Fruit fly (Drosophila melanogaster): ENCODE data around the gene CG4004.
A peak's percentile ranks its signal among the peaks of the same experiment; 100 is the strongest.

CG4004 gene

DNA sequence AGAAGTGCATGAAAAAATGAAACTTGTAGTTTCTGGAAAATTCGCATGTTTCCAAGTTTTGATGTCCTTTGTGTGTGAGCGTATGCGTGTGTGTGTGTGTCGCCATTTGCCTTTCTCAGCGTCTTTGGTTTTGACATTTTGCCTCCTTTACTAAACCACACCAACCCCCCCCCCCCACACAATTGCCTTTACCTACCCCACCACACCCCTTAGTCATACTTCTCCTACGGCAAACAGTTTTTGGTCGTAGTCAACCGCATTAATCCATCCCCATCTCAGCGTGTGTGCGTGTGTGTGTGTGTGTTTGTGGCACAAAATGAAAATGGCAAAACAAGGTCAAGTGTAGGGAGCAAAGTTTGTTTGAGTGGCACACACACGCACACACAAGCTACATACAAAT lies 5.0 kb downstream of the CG4004 start:
- TF ChIP-seq pad (GFP tag; optimal IDR thresholded peaks at IDR 0.05) (peak; percentile 28), Crg-1 (GFP tag; optimal IDR thresholded peaks at IDR 0.05) (no peak), cic (GFP tag; optimal IDR thresholded peaks at IDR 0.05) (no peak)

DNA sequence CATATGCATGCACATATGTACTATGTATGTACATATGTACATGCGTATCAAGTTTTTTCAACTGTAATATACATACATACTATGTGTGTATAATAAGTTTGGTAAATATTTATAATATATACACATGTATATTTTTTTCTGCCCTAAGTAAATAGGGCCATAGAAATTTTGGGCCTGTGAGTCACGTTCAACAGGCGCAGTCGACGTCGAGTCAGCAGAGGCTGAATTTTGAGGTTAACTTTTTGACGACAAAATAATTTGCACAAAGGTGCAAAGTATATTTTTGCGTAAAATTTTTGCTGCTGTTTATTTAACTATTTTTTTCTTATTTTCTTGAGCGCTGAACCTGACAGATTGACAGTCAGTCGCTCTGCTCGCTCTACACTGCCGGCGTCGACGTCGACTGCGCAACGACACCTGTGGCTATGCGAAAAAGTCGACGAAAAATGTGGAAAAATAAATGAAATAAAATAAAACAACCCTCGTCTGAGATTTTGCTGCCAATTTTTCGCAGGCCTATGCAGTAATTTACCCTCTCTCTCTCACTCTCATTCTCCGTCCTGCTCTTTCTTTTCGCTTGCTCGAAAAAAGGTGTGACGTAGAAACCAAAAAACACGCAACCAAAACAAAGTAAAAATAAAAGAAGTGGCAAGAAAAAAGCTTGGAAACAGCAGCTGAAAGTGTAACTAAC lies 6.0 kb downstream of the CG4004 start:
- TF ChIP-seq kay (GFP tag; ENCODE audit: borderline replicate concordance) (peak; percentile 82), CG33017 (tag; optimal IDR thresholded peaks at IDR 0.05) (no peak), tj (GFP tag; optimal IDR thresholded peaks at IDR 0.05) (peak; percentile 96), toe (GFP tag; optimal IDR thresholded peaks at IDR 0.05) (no peak), CG5204 (GFP tag; optimal IDR thresholded peaks at IDR 0.05) (no peak)

DNA sequence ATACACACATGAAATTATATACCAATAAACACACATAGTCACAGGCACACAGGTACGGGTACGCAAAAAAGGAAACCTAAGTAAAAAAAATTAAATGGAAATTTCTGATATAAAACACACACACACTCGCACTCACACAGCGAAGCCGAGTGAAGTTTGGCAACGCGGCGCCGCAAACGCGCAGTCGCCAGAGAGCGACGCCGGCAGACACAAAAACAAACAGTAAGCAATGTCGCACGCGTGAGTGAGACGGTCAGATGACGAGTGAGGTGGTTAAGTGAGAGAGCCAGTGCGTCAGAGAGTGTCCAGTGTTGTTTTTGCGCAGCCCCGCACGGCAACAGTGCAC lies 6.5 kb downstream of the CG4004 start:
- TF ChIP-seq CG1620 (GFP tag; optimal IDR thresholded peaks at IDR 0.05) (no peak), ovo (GFP tag; optimal IDR thresholded peaks at IDR 0.05) (no peak), CG5204 (GFP tag; optimal IDR thresholded peaks at IDR 0.05) (no peak), kay (GFP tag; ENCODE audit: borderline replicate concordance) (no peak), CG14711 (tag; optimal IDR thresholded peaks at IDR 0.05) (no peak)

DNA sequence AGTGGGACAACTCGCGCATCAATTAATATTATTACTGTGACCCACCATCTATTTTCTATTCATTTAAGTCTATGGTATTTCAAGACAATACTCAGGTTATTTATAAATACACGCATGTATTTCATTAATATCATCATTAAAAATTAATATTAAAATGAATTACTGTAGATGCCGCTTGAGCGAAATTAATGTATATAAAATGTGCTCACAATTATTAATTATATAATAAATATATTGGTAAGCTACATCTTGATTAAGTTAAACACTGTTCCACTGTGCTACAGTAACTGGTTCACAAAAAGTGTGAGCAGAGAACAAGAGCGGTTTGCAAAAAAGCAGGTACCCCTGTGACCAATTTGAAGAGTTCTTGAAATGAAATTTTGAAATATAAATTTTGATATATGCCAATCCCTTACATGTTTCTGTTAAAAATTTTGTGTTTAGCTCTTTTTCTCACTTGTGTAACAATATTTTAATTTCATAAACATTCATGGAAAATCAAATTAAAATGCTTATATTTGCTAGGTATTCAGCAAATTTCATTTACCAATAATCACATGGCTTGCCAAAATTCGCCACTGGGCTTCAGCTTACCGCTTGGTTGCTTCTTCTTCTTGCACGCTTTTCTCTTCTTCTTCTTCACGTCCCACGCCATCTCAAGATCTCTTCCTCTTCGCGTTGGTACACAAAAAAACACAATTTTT lies 7.1 kb downstream of the CG4004 start:
- TF ChIP-seq Crg-1 (GFP tag; optimal IDR thresholded peaks at IDR 0.05) (peak; percentile 100), CG14711 (tag; optimal IDR thresholded peaks at IDR 0.05) (peak; percentile 99), Clk (GFP tag; optimal IDR thresholded peaks at IDR 0.05) (peak; percentile 97), CG7045 (GFP tag; optimal IDR thresholded peaks at IDR 0.05) (peak; percentile 99), CG5204 (GFP tag; optimal IDR thresholded peaks at IDR 0.05) (peak; percentile 99), Mnt (GFP tag; optimal IDR thresholded peaks at IDR 0.05) (peak; percentile 97), cnc (optimal IDR thresholded peaks at IDR 0.05) (no peak), kay (GFP tag; ENCODE audit: borderline replicate concordance) (peak; percentile 96), bab1 (GFP tag; optimal IDR thresholded peaks at IDR 0.05) (peak; percentile 100), tj (GFP tag; optimal IDR thresholded peaks at IDR 0.05) (peak; percentile 98), pad (GFP tag; optimal IDR thresholded peaks at IDR 0.05) (peak; percentile 98), CG1620 (GFP tag; optimal IDR thresholded peaks at IDR 0.05) (peak; percentile 100), cic (GFP tag; optimal IDR thresholded peaks at IDR 0.05) (peak; percentile 91), CG33017 (tag; optimal IDR thresholded peaks at IDR 0.05) (peak; percentile 99), CG7101 (tag; optimal IDR thresholded peaks at IDR 0.05) (peak; percentile 100), toe (GFP tag; optimal IDR thresholded peaks at IDR 0.05) (peak; percentile 99), CG12768 (GFP tag; optimal IDR thresholded peaks at IDR 0.05) (peak; percentile 99), ovo (GFP tag; optimal IDR thresholded peaks at IDR 0.05) (peak; percentile 99), CG11617 (GFP tag; optimal IDR thresholded peaks at IDR 0.05) (peak; percentile 100), Hr96 (GFP tag; optimal IDR thresholded peaks at IDR 0.05) (peak; percentile 100)

DNA sequence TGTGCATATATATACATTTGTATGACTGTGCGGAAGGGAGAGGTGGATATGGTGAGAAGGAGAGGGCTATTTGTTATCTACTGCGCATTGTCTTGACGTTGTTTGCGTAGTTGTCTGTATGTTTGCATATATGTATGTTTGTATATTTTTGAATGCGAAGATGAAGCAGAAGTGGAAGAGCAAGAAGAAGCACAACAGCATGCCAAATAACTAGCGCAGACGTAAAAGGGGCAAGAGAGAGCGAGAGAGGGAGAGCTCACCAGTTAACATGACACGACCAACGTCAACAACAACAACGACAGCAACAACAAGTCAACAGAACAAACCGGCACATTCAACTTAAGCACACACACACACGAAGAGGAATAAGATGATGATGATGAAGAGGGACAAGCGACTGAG lies 7.8 kb downstream of the CG4004 start:
- TF ChIP-seq CG14711 (tag; optimal IDR thresholded peaks at IDR 0.05) (no peak), Mnt (GFP tag; optimal IDR thresholded peaks at IDR 0.05) (no peak), kay (GFP tag; ENCODE audit: borderline replicate concordance) (peak; percentile 77), pad (GFP tag; optimal IDR thresholded peaks at IDR 0.05) (no peak), cic (GFP tag; optimal IDR thresholded peaks at IDR 0.05) (peak; percentile 46)

DNA sequence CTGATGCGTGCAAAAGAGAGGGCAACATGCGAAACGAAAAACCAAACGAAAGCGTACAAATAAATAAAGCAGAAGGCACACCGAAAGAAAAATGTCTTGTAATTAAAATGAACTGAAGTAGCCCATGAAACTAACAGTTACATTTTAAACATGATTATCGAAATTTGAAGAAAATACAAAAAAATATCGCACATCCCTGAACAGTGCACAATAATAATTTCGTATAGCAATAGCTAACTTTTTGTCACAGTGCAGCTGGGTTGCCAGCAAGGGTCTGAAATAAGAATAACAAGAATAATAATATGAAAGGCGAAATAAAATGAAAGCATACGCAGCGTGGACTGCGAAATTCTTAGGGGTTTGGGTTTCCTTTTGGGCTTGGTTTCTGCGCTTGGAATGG lies 8.2 kb downstream of the CG4004 start:
- peak; percentile 97 for TF ChIP-seq CG14711 (tag; optimal IDR thresholded peaks at IDR 0.05)
- peak; percentile 94 for TF ChIP-seq Crg-1 (GFP tag; optimal IDR thresholded peaks at IDR 0.05)
- peak; percentile 98 for TF ChIP-seq bab1 (GFP tag; optimal IDR thresholded peaks at IDR 0.05)
- no peak for TF ChIP-seq ovo (GFP tag; optimal IDR thresholded peaks at IDR 0.05)
- TF ChIP-seq cnc (optimal IDR thresholded peaks at IDR 0.05) = no peak
- TF ChIP-seq CG7045 (GFP tag; optimal IDR thresholded peaks at IDR 0.05) = peak; percentile 94
- TF ChIP-seq Mnt (GFP tag; optimal IDR thresholded peaks at IDR 0.05) = peak; percentile 95
- peak; percentile 91 for TF ChIP-seq CG12768 (GFP tag; optimal IDR thresholded peaks at IDR 0.05)
- peak; percentile 78 for TF ChIP-seq toe (GFP tag; optimal IDR thresholded peaks at IDR 0.05)
- peak; percentile 93 for TF ChIP-seq CG11617 (GFP tag; optimal IDR thresholded peaks at IDR 0.05)
- TF ChIP-seq tj (GFP tag; optimal IDR thresholded peaks at IDR 0.05) = peak; percentile 91
- peak; percentile 29 for TF ChIP-seq cic (GFP tag; optimal IDR thresholded peaks at IDR 0.05)
- TF ChIP-seq kay (GFP tag; ENCODE audit: borderline replicate concordance) = no peak
- peak; percentile 94 for TF ChIP-seq Clk (GFP tag; optimal IDR thresholded peaks at IDR 0.05)
- peak; percentile 96 for TF ChIP-seq CG1620 (GFP tag; optimal IDR thresholded peaks at IDR 0.05)
- TF ChIP-seq Hr96 (GFP tag; optimal IDR thresholded peaks at IDR 0.05) = peak; percentile 98
- peak; percentile 91 for TF ChIP-seq pad (GFP tag; optimal IDR thresholded peaks at IDR 0.05)
- peak; percentile 98 for TF ChIP-seq CG7101 (tag; optimal IDR thresholded peaks at IDR 0.05)
- TF ChIP-seq CG33017 (tag; optimal IDR thresholded peaks at IDR 0.05) = peak; percentile 93
- TF ChIP-seq CG5204 (GFP tag; optimal IDR thresholded peaks at IDR 0.05) = peak; percentile 92
